Worm (Caenorhabditis elegans) whole organism, L4 larva: ENCODE results near the gene csr-1.
"Not testable (repeated sequence)": the region's sequence is repeated elsewhere in the genome, so short reads cannot be mapped to it uniquely, and the experiment has no call there.

Experiments
- F10B5.3 ChIP-seq: sonication (generic microtip); optimal IDR thresholded peaks from 2 replicates; lab custom pipeline; 2016; ENCODE audit warnings: mild to moderate bottlenecking, missing genetic modification characterization, missing compliant biosample characterization
- T20F7.1 ChIP-seq: fragments of 200-800 bp; sonication (Bioruptor generic); optimal IDR thresholded peaks from 2 replicates; lab custom pipeline; 2018; ENCODE audit warnings: mild to moderate bottlenecking, missing genetic modification characterization, missing compliant biosample characterization
- T26A8.4 ChIP-seq: fragments of 200-800 bp; sonication (Bioruptor generic); IDR thresholded peaks from 2 replicates; pipeline ENCODE4 v1.3.6; 2022; ENCODE audit warnings: missing genetic modification characterization, missing compliant biosample characterization
- Y48G9A.11 ChIP-seq: fragments of 200-800 bp; sonication (Bioruptor generic); IDR thresholded peaks from 2 replicates; pipeline ENCODE4 v1.3.6; 2022; ENCODE audit warnings: missing genetic modification reagents, missing genetic modification characterization, missing compliant biosample characterization
- Y5F2A.4 ChIP-seq: fragments of 200-800 bp; sonication (Bioruptor generic); optimal IDR thresholded peaks from 2 replicates; lab custom pipeline; 2018; ENCODE audit warnings: mild to moderate bottlenecking, missing genetic modification characterization, missing compliant biosample characterization
- arid-1 ChIP-seq: fragments of 200-800 bp; sonication (Bioruptor generic); conservative IDR thresholded peaks from 2 replicates; pipeline ENCODE4 v1.3.6; 2022; ENCODE audit warnings: missing genetic modification reagents, missing genetic modification characterization, missing compliant biosample characterization
- ceh-20 ChIP-seq: fragments of 200-800 bp; sonication (Bioruptor generic); IDR thresholded peaks from 2 replicates; pipeline ENCODE4 v1.3.6; 2022; ENCODE audit warnings: missing genetic modification reagents, missing genetic modification characterization, missing compliant biosample characterization
- ceh-44 ChIP-seq: fragments of 200-800 bp; sonication (Bioruptor generic); IDR thresholded peaks from 2 replicates; pipeline ENCODE4 v1.3.6; 2022; ENCODE audit warnings: missing genetic modification reagents, missing genetic modification characterization, missing compliant biosample characterization
- ctbp-1 ChIP-seq: fragments of 200-800 bp; sonication (Bioruptor generic); IDR thresholded peaks from 2 replicates; pipeline ENCODE4 v1.3.6; 2022; ENCODE audit warnings: missing genetic modification reagents, missing genetic modification characterization, missing compliant biosample characterization
- dmd-9 ChIP-seq: fragments of 200-800 bp; sonication (Bioruptor generic); IDR thresholded peaks from 2 replicates; pipeline ENCODE4 v1.3.6; 2022; ENCODE audit warnings: missing genetic modification reagents, missing genetic modification characterization, missing compliant biosample characterization
- dpl-1 ChIP-seq: fragments of 150-350 bp; optimal IDR thresholded peaks from 2 replicates; lab custom pipeline; 2014; ENCODE audit warnings: missing biosample characterization, missing genetic modification reagents, missing genetic modification characterization
- egl-43 ChIP-seq: fragments of 200-800 bp; sonication (Bioruptor generic); IDR thresholded peaks from 2 replicates; pipeline ENCODE4 v1.3.6; 2022; ENCODE audit warnings: missing genetic modification reagents, missing genetic modification characterization, missing compliant biosample characterization
- hif-1 ChIP-seq, 2 experiments: sonication (generic microtip); optimal IDR thresholded peaks; 2 replicates each; lab custom pipeline; 2016 to 2017; ENCODE audit warnings: missing compliant biosample characterization in 2 of 2, missing genetic modification characterization in 2 of 2, missing genetic modification reagents in 2 of 2, missing genotype in 2 of 2, mild to moderate bottlenecking in 1 of 2
- hmg-1.1 ChIP-seq: fragments of 200-800 bp; sonication (Bioruptor generic); IDR thresholded peaks from 2 replicates; pipeline ENCODE4 v1.3.6; 2022; ENCODE audit warnings: missing genetic modification reagents, missing genetic modification characterization, missing compliant biosample characterization
- lin-1 ChIP-seq: fragments of 200-800 bp; sonication (Bioruptor generic); IDR thresholded peaks from 2 replicates; pipeline ENCODE4 v1.3.6; 2022; ENCODE audit warnings: missing genetic modification reagents, missing genetic modification characterization, missing compliant biosample characterization
- lin-13 ChIP-seq: fragments of 150-350 bp; optimal IDR thresholded peaks from 2 replicates; lab custom pipeline; 2014; ENCODE audit warnings: missing biosample characterization, missing genetic modification reagents, missing genetic modification characterization
- lin-38 ChIP-seq: fragments of 200-800 bp; sonication (Bioruptor generic); IDR thresholded peaks from 2 replicates; pipeline ENCODE4 v1.3.6; 2022; ENCODE audit warnings: missing genetic modification reagents, missing genetic modification characterization, missing compliant biosample characterization
- lsy-2 ChIP-seq, 2 experiments: fragments of 150-350 bp in 1 of 2; sonication (generic microtip) in 1 of 2; optimal IDR thresholded peaks; 2 replicates each; lab custom pipeline; 2014 to 2017; ENCODE audit warnings: missing biosample characterization in 2 of 2, missing genetic modification characterization in 2 of 2
- mdl-1 ChIP-seq, 2 experiments: fragments of 150-350 bp in 1 of 2; sonication (generic microtip) in 1 of 2; optimal IDR thresholded peaks; 2 replicates each; lab custom pipeline; 2014 to 2017; ENCODE audit warnings: missing biosample characterization in 2 of 2, missing genetic modification characterization in 2 of 2
- mes-2 ChIP-seq: sonication (generic microtip); optimal IDR thresholded peaks from 2 replicates; lab custom pipeline; 2016; ENCODE audit warnings: missing genotype, mild to moderate bottlenecking, missing genetic modification characterization, missing compliant biosample characterization; ENCODE audit not compliant: poor library complexity, severe bottlenecking
- nhr-28 ChIP-seq: fragments of 150-350 bp; optimal IDR thresholded peaks from 2 replicates; lab custom pipeline; 2014; ENCODE audit warnings: missing biosample characterization, missing genetic modification characterization
- nhr-42 ChIP-seq: fragments of 200-800 bp; sonication (Bioruptor generic); IDR thresholded peaks from 2 replicates; pipeline ENCODE4 v1.3.6; 2022; ENCODE audit warnings: missing genetic modification characterization, missing compliant biosample characterization
- pha-4 ChIP-seq, 2 experiments: fragments of 150-350 bp in 1 of 2; fragments of 200-800 bp in 1 of 2; sonication (Bioruptor generic) in 1 of 2; IDR thresholded peaks in 1 of 2; optimal IDR thresholded peaks in 1 of 2; 2 replicates each; pipeline versions ENCODE4 v1.3.6 to Lab custom; 2014 to 2022; ENCODE audit warnings: missing genetic modification characterization in 2 of 2, missing genetic modification reagents in 2 of 2, missing biosample characterization in 1 of 2, missing compliant biosample characterization in 1 of 2
- set-16 ChIP-seq: fragments of 200-800 bp; sonication (Bioruptor generic); IDR thresholded peaks from 2 replicates; pipeline ENCODE4 v1.3.6; 2022; ENCODE audit warnings: missing genetic modification reagents, missing genetic modification characterization, missing compliant biosample characterization
- snpc-1.2 ChIP-seq: fragments of 200-800 bp; sonication (Bioruptor generic); IDR thresholded peaks from 2 replicates; pipeline ENCODE4 v1.3.6; 2022; ENCODE audit warnings: missing genetic modification reagents, missing genetic modification characterization, missing compliant biosample characterization
- tra-1 ChIP-seq: fragments of 200-800 bp; sonication (Bioruptor generic); IDR thresholded peaks from 2 replicates; pipeline ENCODE4 v1.3.6; 2022; ENCODE audit warnings: missing genetic modification reagents, missing genetic modification characterization, missing compliant biosample characterization
- unc-130 ChIP-seq: sonication (generic microtip); optimal IDR thresholded peaks from 2 replicates; lab custom pipeline; 2016; ENCODE audit warnings: missing genetic modification reagents, missing genetic modification characterization, missing compliant biosample characterization
- unc-62 ChIP-seq, 3 experiments: fragments of 150-350 bp in 1 of 3; sonication (generic microtip); optimal IDR thresholded peaks in 2 of 3; peaks in 1 of 3; 1 replicate in 1 of 3; 2 replicates in 2 of 3; lab custom pipeline; 2014 to 2017; ENCODE audit warnings: missing biosample characterization in 3 of 3, missing genetic modification characterization in 3 of 3, missing genetic modification reagents in 3 of 3, missing genotype in 1 of 3
- vab-7 ChIP-seq: fragments of 200-800 bp; sonication (Bioruptor generic); IDR thresholded peaks from 2 replicates; pipeline ENCODE4 v1.3.6; 2022; ENCODE audit warnings: missing genetic modification reagents, missing genetic modification characterization, missing compliant biosample characterization

csr-1 gene

ce11 chrIV:7946899-7947499 lies 10.1 kb upstream of the csr-1 start, which contains the start of gene F20D12.12 (continued):
- peak; percentile 86 for TF ChIP-seq egl-43 (GFP tag; lab: Robert Waterston, UW)
- TF ChIP-seq ceh-44 (GFP tag; lab: Robert Waterston, UW) = peak; percentile 96
- TF ChIP-seq unc-130 (GFP tag; lab: Kevin White, UChicago) = peak; percentile 83
- peak; percentile 73 for TF ChIP-seq dpl-1 (GFP tag; lab: Kevin White, UChicago)
- TF ChIP-seq hif-1 (tag; optimal IDR thresholded peaks at IDR 0.05; lab: Kevin White, UChicago) = peak in 1 of 2 experiments; percentile 49
- TF ChIP-seq hmg-1.1 (GFP tag; lab: Robert Waterston, UW) = peak; percentile 94
- peak; percentile 85 for TF ChIP-seq lin-1
- TF ChIP-seq mes-2 (tag; lab: Kevin White, UChicago) = peak; percentile 91
- peak; percentile 85 for TF ChIP-seq snpc-1.2 (GFP tag; lab: Robert Waterston, UW)
- TF ChIP-seq arid-1 (GFP tag; lab: Robert Waterston, UW) = peak; percentile 87
- TF ChIP-seq nhr-28 = peak; percentile 4
- peak in 1 of 2 experiments; percentile 64 for TF ChIP-seq mdl-1 (tag; optimal IDR thresholded peaks at IDR 0.05; lab: Kevin White, UChicago)
- peak; percentile 32 for TF ChIP-seq lin-13 (GFP tag; lab: Kevin White, UChicago)
- TF ChIP-seq, all 104 proteins: peak for 47; not testable (repeated sequence) for 57

DNA sequence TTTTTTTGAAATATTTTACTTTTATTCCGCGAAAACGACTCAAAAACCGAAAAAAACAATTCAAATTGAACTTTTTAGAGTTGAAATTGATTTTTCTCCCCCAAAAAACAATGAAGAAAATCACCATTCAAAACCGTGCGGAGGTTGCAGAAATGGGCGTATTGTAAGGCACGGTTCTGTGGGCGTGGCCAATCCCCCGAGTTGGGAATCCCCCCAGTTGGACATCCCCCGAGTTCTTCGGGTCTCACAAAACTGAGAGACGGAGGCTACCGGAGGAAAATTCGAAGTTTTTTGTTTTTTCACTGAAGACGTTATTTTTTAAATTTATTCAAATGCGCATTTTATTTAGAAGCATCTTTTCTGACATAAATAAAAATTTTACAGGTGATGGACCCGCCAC lies 8.8 kb upstream of the csr-1 start, which contains the start of gene mcm-3AP:
Gene mcm-3AP (plus strand): TSS at position 383 of the 400 bp plus-strand sequence.
- TF ChIP-seq set-16 (GFP tag; lab: Robert Waterston, UW) = peak; percentile 34; the same call in 1 of the 2 replicates
- peak; percentile 49 for TF ChIP-seq Y48G9A.11 (GFP tag; lab: Robert Waterston, UW)
- TF ChIP-seq dmd-9 (GFP tag; lab: Robert Waterston, UW) = peak; percentile 54; the same call in 1 of the 2 replicates
- peak; percentile 75 for TF ChIP-seq lin-38 (GFP tag; lab: Robert Waterston, UW)
- TF ChIP-seq tra-1 (GFP tag; lab: Robert Waterston, UW) = 0 out of 2 replicates have a peak, but pooled peaks have one; percentile 48
- peak; percentile 49; the same call in 1 of the 2 replicates for TF ChIP-seq ceh-44 (GFP tag; lab: Robert Waterston, UW)
- TF ChIP-seq ctbp-1 = 0 out of 2 replicates have a peak, but pooled peaks have one; percentile 41
- peak; percentile 60; the same call in 1 of the 2 replicates for TF ChIP-seq ceh-20 (GFP tag; lab: Robert Waterston, UW)
- 0 out of 2 replicates have a peak, but pooled peaks have one; percentile 36 for TF ChIP-seq pha-4 (GFP tag; IDR thresholded peaks at IDR 0.05; lab: Robert Waterston, UW)
- TF ChIP-seq pha-4 (tag; optimal IDR thresholded peaks at IDR 0.05; lab: Kevin White, UChicago) = not testable (repeated sequence)
- TF ChIP-seq hmg-1.1 (GFP tag; lab: Robert Waterston, UW) = peak; percentile 79
- TF ChIP-seq unc-130 (GFP tag; lab: Kevin White, UChicago) = peak; percentile 11
- peak in 1 of 2 experiments; percentile 66 for TF ChIP-seq lsy-2 (tag; optimal IDR thresholded peaks at IDR 0.05; lab: Kevin White, UChicago)
- TF ChIP-seq T20F7.1 (GFP tag; lab: Kevin White, UChicago) = peak; percentile 48
- 0 out of 2 replicates have a peak, but pooled peaks have one; percentile 15 for TF ChIP-seq arid-1 (GFP tag; lab: Robert Waterston, UW)
- TF ChIP-seq mes-2 (tag; lab: Kevin White, UChicago) = peak; percentile 59
- peak; percentile 83 for TF ChIP-seq vab-7 (GFP tag; lab: Robert Waterston, UW)
- TF ChIP-seq snpc-1.2 (GFP tag; lab: Robert Waterston, UW) = peak; percentile 50
- TF ChIP-seq nhr-42 (GFP tag; lab: Robert Waterston, UW) = 0 out of 2 replicates have a peak, but pooled peaks have one; percentile 25
- peak; percentile 72 for TF ChIP-seq egl-43 (GFP tag; lab: Robert Waterston, UW)
- peak; percentile 30; the same call in 1 of the 2 replicates for TF ChIP-seq T26A8.4 (GFP tag; lab: Robert Waterston, UW)

DNA sequence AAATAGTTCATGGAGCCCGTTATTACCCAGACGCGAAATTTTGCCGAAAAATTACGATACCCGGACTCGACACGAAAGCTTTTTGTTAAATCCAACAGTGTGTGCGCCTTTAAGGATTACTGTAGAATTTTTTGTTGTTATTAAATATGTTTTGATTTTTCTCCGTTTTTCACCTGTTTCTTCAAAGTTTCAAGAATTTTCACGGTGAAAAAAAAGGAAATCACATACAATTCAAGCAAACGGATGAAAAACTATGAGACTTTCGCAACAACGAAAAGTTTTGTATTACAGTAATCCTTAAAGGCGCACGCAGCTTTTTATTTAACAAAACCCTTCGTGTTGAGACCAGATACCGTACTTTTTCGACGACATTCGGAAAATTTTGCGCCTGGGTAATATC lies 3.1 kb upstream of the csr-1 start:
- no peak for TF ChIP-seq Y5F2A.4 (GFP tag; lab: Kevin White, UChicago)
- TF ChIP-seq F10B5.3 (tag; lab: Kevin White, UChicago) = no peak
- TF ChIP-seq unc-62 (GFP tag; optimal IDR thresholded peaks at IDR 0.05 in 1 of 2; lab: Kevin White, UChicago) = peak in 1 of 2 experiments; percentile 80
- TF ChIP-seq unc-62 (tag; optimal IDR thresholded peaks at IDR 0.05; lab: Kevin White, UChicago) = no peak
